Worm (Caenorhabditis elegans) whole organism, midembryonic: Measurements from ENCODE around the gene F22H10.3.
A peak's percentile ranks its signal among the peaks of the same experiment; 100 is the strongest.

Experiments
- T22C8.4 ChIP-seq: fragments of 200-800 bp; sonication (Bioruptor generic); IDR thresholded peaks from 2 replicates; pipeline ENCODE4 v1.3.6; 2022; ENCODE audit warnings: missing genetic modification characterization, missing compliant biosample characterization
- cog-1 ChIP-seq: sonication (generic microtip); optimal IDR thresholded peaks from 2 replicates; lab custom pipeline; 2016; ENCODE audit warnings: missing genetic modification characterization, missing compliant biosample characterization
- flt-1 ChIP-seq: fragments of 200-800 bp; sonication (Bioruptor generic); IDR thresholded peaks from 2 replicates; pipeline ENCODE4 v1.3.6; 2022; ENCODE audit warnings: missing genetic modification characterization, missing compliant biosample characterization
- klf-2 ChIP-seq: fragments of 200-800 bp; sonication (Bioruptor generic); conservative IDR thresholded peaks from 2 replicates; pipeline ENCODE4 v1.3.6; 2022; ENCODE audit warnings: missing genetic modification reagents, missing genetic modification characterization, missing compliant biosample characterization
- med-1 ChIP-seq: sonication (generic microtip); optimal IDR thresholded peaks from 2 replicates; lab custom pipeline; 2017; ENCODE audit warnings: missing genetic modification characterization, mild to moderate bottlenecking, missing compliant biosample characterization, antibody characterized with exemption, missing genetic modification reagents; ENCODE audit not compliant: insufficient read depth
- ref-1 ChIP-seq: fragments of 200-800 bp; sonication (Bioruptor generic); conservative IDR thresholded peaks from 2 replicates; pipeline ENCODE4 v1.3.6; 2022; ENCODE audit warnings: missing genetic modification reagents, missing genetic modification characterization, missing compliant biosample characterization
- tab-1 ChIP-seq: fragments of 200-800 bp; sonication (Bioruptor generic); IDR thresholded peaks from 2 replicates; pipeline ENCODE4 v1.3.6; 2022; ENCODE audit warnings: missing genetic modification characterization, missing compliant biosample characterization
- ztf-23 ChIP-seq: fragments of 200-800 bp; sonication (Bioruptor generic); IDR thresholded peaks from 2 replicates; pipeline ENCODE4 v1.3.6; 2022; ENCODE audit warnings: missing genetic modification reagents, missing genetic modification characterization, missing compliant biosample characterization
- ztf-29 ChIP-seq: fragments of 200-800 bp; sonication (Bioruptor generic); IDR thresholded peaks from 2 replicates; pipeline ENCODE4 v1.3.6; 2022; ENCODE audit warnings: missing genetic modification reagents, missing genetic modification characterization, missing compliant biosample characterization

Gene F22H10.3

DNA sequence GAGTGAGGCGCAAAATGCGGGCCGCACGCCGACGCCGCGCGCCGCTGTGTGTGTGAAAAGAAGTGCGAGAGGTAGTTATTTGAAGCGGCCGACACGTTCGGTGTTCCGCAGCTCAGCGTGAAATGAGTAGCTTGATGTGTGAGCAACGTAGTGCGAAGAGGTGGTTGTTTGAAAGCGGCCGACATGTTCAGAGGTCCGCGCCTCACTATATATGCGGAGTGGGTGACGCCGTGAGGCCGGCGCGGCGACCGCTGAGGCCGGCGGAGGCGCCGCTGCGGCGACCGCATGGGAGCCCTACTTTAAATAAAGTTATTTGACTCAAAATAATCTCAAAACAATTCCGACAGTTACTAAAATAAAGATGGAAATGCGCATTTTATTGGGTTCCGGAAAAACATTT is 19.3 kb upstream of the F22H10.3 start:
- TF ChIP-seq ztf-23 = no peak
- TF ChIP-seq flt-1 = 0 out of 2 replicates have a peak, but pooled peaks have one; percentile 31
- TF ChIP-seq cog-1 (tag; lab: Kevin White, UChicago) = no peak
- TF ChIP-seq ztf-29 (GFP tag; lab: Robert Waterston, UW) = no peak
- no peak for TF ChIP-seq ref-1 (GFP tag; lab: Robert Waterston, UW)
- no peak for TF ChIP-seq med-1 (GFP tag; lab: Kevin White, UChicago)

DNA sequence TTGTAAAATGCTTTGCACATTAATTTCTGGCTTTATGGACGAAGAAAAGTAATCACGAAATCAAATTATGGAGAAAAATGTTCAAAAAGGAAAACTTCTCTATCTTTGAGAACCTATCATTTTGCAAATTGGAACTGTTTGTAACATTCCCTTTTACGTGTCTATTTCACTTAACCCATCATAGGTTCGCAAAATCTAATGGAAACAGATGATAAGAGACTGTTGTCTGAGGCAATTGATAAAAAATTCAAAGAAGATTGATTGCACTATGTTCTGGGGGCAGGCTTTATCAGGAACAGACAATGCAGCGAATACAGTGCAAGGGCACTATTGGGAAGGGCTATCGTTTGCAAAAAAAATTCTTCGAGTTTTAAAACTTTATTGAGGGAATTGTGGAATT is 17.7 kb upstream of the F22H10.3 start:
- TF ChIP-seq T22C8.4 = no peak
- TF ChIP-seq cog-1 (tag; lab: Kevin White, UChicago) = no peak
- TF ChIP-seq ztf-23 = no peak
- TF ChIP-seq ztf-29 (GFP tag; lab: Robert Waterston, UW) = no peak
- TF ChIP-seq ref-1 (GFP tag; lab: Robert Waterston, UW) = no peak

DNA sequence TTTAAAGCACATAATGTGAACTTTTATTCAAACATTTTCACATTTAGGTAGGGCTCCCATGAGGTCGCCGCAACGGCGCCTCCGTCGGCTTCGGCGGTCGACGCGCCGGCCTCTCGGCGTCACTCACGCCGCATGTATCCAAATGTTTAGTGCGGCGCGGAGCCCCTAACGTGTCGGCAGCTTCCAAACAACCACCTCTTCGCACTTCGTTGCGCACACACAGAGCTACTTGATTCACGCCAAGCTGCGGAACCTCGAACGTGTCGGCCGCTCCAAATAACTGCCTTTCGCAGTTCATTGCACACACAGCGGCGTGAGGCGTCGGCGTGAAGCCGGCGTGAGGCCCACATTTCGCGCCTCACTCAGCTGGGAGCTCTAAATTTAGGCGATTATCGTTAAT is 13.5 kb upstream of the F22H10.3 start, which contains the start of gene F22H10.6:
TSS of gene F22H10.6 (minus strand) at position 292 of the 400 bp plus-strand sequence.
- TF ChIP-seq klf-2 (GFP tag; lab: Robert Waterston, UW) (no peak), med-1 (GFP tag; lab: Kevin White, UChicago) (no peak), tab-1 (no peak), ztf-29 (GFP tag; lab: Robert Waterston, UW) (no peak), ref-1 (GFP tag; lab: Robert Waterston, UW) (no peak), flt-1 (no peak), cog-1 (tag; lab: Kevin White, UChicago) (no peak)

DNA sequence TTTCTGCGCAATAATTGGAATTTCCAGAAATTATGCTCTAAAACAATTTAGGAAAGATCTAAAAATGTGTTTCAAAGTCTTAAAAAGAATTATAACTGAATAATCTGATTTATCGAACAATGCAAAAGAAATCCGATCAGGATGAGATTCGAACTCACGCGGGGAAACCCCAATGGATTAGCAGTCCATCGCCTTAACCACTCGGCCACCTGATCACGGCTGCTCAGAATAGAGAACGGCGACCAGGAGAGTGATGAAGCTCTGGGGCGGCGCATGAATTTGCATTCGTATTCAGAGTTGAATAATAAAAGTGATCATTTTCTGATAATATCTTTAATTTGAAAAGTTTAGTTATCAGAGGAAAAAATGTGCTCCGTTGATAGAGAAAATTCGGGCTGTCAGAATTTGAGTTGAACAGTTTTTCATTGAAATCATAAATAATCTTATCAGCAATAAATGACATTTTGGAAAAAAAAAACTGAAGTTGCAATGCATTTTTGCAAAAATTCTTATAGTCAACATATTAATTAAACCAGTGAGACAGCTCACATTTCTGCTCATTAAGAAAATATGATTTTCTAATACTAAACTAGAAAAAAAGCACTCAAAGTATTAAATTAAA is 12.5 kb upstream of the F22H10.3 start:
- TF ChIP-seq flt-1 (no peak), tab-1 (no peak), klf-2 (GFP tag; lab: Robert Waterston, UW) (no peak), T22C8.4 (no peak), med-1 (GFP tag; lab: Kevin White, UChicago) (no peak), ztf-23 (no peak), ztf-29 (GFP tag; lab: Robert Waterston, UW) (no peak), ref-1 (GFP tag; lab: Robert Waterston, UW) (no peak), cog-1 (tag; lab: Kevin White, UChicago) (no peak)

DNA sequence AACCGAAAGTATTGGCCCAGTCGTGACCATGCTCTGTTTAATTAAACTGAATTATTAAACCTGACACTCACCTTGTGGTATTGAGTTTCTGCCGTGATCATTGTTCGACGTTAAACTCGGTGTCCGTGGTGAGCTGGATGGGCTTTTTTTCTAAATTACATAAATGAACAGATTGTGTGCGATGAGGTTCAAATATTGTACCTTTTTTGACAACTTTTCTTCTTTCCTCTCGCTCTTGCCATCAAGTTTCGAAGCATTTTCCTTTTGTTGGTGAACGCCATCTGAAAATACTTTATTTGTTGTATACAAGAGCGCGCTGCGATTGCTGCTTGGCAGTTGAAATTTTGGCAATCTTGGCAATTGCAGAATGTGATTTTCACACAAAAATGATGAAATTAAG is 10.4 kb upstream of the F22H10.3 start, which contains the start of gene F22H10.11:
TSS of gene F22H10.11 (minus strand) at position 101 of the 400 bp plus-strand sequence.
- no peak for TF ChIP-seq ztf-29 (GFP tag; lab: Robert Waterston, UW)
- TF ChIP-seq flt-1 = no peak

DNA sequence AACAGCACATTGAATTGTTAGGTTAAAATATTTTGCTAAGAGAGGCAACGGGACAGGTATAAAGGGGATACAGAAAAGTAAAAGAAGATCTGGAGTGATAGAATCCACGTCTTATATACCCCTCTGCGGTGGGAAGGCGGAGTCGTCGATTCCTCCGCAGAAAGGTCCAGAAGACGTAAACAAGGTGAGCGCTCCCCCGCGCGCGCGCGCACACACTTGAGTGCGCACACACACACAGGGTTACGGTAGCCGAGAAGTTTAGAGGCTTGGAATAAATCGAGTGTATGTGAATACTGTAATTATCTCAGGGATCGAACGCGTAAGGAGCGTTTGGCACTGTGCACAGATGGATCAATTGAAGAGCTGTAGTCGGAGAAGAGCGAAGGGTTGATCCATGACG is 9.9 kb upstream of the F22H10.3 start:
- TF ChIP-seq cog-1 (tag; lab: Kevin White, UChicago) = no peak
- no peak for TF ChIP-seq tab-1
- no peak for TF ChIP-seq ztf-23
- no peak for TF ChIP-seq ref-1 (GFP tag; lab: Robert Waterston, UW)
- no peak for TF ChIP-seq T22C8.4
- no peak for TF ChIP-seq med-1 (GFP tag; lab: Kevin White, UChicago)
- TF ChIP-seq flt-1 = no peak
- no peak for TF ChIP-seq ztf-29 (GFP tag; lab: Robert Waterston, UW)
- TF ChIP-seq klf-2 (GFP tag; lab: Robert Waterston, UW) = no peak

DNA sequence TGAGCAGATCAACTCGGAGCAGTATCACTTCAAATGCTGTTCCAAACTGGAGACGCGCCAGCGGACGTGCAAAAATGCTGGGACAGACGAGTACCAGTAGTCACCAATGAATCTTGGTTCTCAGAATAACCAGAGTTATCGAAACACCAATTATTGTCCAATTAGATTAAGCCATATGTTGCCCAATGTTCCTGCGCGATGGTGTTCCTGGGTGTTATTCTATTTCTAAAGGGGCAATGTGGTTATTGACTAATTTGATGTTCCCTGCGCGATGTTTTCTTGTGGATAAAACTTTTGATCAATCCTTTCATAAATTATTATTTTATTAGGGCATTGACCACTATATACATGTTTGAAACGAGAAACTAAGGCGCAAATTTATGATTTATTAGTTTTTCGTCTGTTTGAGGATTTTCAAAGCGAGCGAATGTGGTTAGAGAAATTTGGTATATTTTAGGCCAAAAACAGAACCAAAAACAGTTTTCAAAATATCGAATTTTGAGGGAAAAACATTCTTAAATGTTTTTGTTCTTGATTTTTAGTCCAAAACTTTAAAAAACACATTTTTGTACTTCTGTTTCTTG is 4.5 kb upstream of the F22H10.3 start:
- TF ChIP-seq T22C8.4 (peak; percentile 98), tab-1 (peak; percentile 33; the same call in 1 of the 2 replicates), med-1 (GFP tag; lab: Kevin White, UChicago) (no peak), ztf-23 (peak; percentile 75; the same call in 1 of the 2 replicates), klf-2 (GFP tag; lab: Robert Waterston, UW) (peak; percentile 75), ztf-29 (GFP tag; lab: Robert Waterston, UW) (peak; percentile 57; the same call in 1 of the 2 replicates), cog-1 (tag; lab: Kevin White, UChicago) (peak; percentile 95), flt-1 (peak; percentile 89), ref-1 (GFP tag; lab: Robert Waterston, UW) (peak; percentile 47; the same call in 1 of the 2 replicates)

DNA sequence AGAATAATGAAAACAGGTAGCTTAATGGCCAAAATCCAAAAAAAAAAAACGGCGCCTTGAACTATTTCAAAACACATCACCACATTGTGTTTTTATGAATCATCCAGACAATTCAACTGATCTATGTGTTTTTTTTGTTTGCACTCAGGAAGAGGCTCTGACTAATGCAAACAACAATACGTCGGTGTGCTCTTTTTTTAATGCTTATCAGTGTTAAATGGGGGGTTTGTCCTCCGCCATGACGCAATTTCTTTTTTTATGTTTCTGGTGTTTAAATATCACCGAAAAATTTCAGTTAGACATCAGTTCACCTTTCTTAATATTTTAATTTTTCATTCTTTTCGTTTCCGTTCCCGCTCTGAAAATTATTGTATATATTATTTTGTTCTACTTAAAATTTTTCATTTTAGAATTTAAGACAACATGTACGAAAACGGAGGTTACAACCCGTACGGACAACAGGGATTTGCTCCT is 1.6 kb upstream of the F22H10.3 start, which contains the start of gene F22H10.2:
TSS of gene F22H10.2 (plus strand) at position 424 of the 474 bp plus-strand sequence.
- no peak for TF ChIP-seq ztf-23
- TF ChIP-seq tab-1 = no peak
- TF ChIP-seq cog-1 (tag; lab: Kevin White, UChicago) = no peak
- no peak for TF ChIP-seq T22C8.4
- TF ChIP-seq med-1 (GFP tag; lab: Kevin White, UChicago) = no peak
- no peak for TF ChIP-seq klf-2 (GFP tag; lab: Robert Waterston, UW)
- TF ChIP-seq ztf-29 (GFP tag; lab: Robert Waterston, UW) = no peak
- no peak for TF ChIP-seq ref-1 (GFP tag; lab: Robert Waterston, UW)
- TF ChIP-seq flt-1 = no peak

DNA sequence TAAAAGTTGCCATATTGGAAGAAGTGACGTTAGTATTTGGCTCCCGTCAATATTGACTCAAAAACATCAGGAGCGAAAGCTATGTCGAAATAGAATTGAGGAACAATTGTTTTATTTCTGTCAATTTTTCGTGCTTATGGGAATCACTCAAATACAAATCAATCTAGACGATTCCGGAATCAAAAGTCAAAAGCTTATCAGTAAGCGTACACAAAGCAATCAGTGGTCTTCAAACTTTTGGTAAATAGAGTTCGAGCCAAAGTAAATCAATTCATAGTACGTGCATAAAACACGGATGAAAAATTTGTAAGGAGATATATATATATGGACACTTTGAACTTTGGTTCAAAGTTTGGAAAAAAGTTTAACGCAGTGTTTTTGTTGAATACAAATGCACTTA is 590 bp upstream of the F22H10.3 start:
- TF ChIP-seq ref-1 (GFP tag; lab: Robert Waterston, UW) (no peak), ztf-23 (no peak), cog-1 (tag; lab: Kevin White, UChicago) (no peak), T22C8.4 (no peak), flt-1 (no peak), tab-1 (no peak), ztf-29 (GFP tag; lab: Robert Waterston, UW) (no peak), klf-2 (GFP tag; lab: Robert Waterston, UW) (no peak)

DNA sequence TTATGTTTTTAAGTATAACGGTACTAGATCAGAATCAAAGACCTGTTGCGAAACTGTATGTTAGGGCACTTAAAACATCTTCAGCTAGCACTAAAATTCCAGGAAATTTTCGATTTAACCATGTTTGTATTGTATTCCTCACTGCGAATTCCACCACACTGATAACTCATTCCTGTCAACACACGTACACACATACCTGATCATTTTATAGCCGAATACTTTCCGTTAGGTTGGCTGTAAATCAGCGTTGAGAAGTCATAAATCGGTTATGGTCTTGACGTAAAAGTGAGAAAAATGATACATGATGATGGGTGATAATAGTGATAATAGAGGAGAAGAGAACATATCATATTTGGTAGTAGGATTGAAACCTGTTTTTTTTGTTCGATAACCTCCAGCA is 1.8 kb downstream of the F22H10.3 start:
- TF ChIP-seq ref-1 (GFP tag; lab: Robert Waterston, UW) = no peak
- no peak for TF ChIP-seq klf-2 (GFP tag; lab: Robert Waterston, UW)
- no peak for TF ChIP-seq ztf-23
- TF ChIP-seq flt-1 = no peak
- no peak for TF ChIP-seq cog-1 (tag; lab: Kevin White, UChicago)
- TF ChIP-seq med-1 (GFP tag; lab: Kevin White, UChicago) = no peak
- TF ChIP-seq T22C8.4 = no peak
- no peak for TF ChIP-seq tab-1
- no peak for TF ChIP-seq ztf-29 (GFP tag; lab: Robert Waterston, UW)
